Fruit fly (Drosophila melanogaster) whole organism, embryonic: ENCODE results near the gene mRpS10.

Experiments
- Asciz ChIP-seq: fragments of 200-800 bp; sonication (Bioruptor generic); optimal IDR thresholded peaks from 2 replicates; lab custom pipeline; 2017; ENCODE audit warnings: missing biosample characterization, mild to moderate bottlenecking, missing genetic modification characterization, missing genetic modification reagents
- Atf3 ChIP-seq: fragments of 200-800 bp; sonication (Bioruptor generic); optimal IDR thresholded peaks from 3 replicates; lab custom pipeline; 2016; ENCODE audit warnings: missing biosample characterization, missing genetic modification characterization
- Blimp-1 ChIP-seq: fragments of 200-800 bp; sonication (Bioruptor generic); optimal IDR thresholded peaks from 3 replicates; lab custom pipeline; 2018; ENCODE audit warnings: missing biosample characterization, missing genetic modification characterization, mild to moderate bottlenecking, moderate library complexity, missing genetic modification reagents
- CG10431 ChIP-seq: fragments of 200-800 bp; sonication (Bioruptor generic); optimal IDR thresholded peaks from 3 replicates; lab custom pipeline; 2018; ENCODE audit warnings: missing biosample characterization, mild to moderate bottlenecking, missing genetic modification characterization
- CG11723 ChIP-seq: fragments of 200-800 bp; sonication (Bioruptor generic); optimal IDR thresholded peaks from 2 replicates; lab custom pipeline; 2017; ENCODE audit warnings: missing biosample characterization, mild to moderate bottlenecking, missing genetic modification characterization
- CG13296 ChIP-seq: fragments of 200-800 bp; sonication (Bioruptor generic); optimal IDR thresholded peaks from 3 replicates; lab custom pipeline; 2018; ENCODE audit warnings: missing biosample characterization, mild to moderate bottlenecking, missing genetic modification characterization
- CG14441 ChIP-seq: fragments of 200-800 bp; sonication (Bioruptor generic); IDR thresholded peaks from 2 replicates; pipeline ENCODE4 v1.3.6; 2022; ENCODE audit warnings: missing biosample characterization, missing genetic modification characterization
- CG15514 ChIP-seq: fragments of 200-800 bp; sonication (Bioruptor generic); optimal IDR thresholded peaks from 3 replicates; lab custom pipeline; 2017; ENCODE audit warnings: missing biosample characterization, missing genetic modification characterization, mild to moderate bottlenecking, moderate library complexity, missing genetic modification reagents
- CG17385 ChIP-seq: fragments of 200-800 bp; sonication (Bioruptor generic); optimal IDR thresholded peaks from 3 replicates; lab custom pipeline; 2018; ENCODE audit warnings: missing biosample characterization, mild to moderate bottlenecking, missing genetic modification characterization
- CG17802 ChIP-seq: fragments of 200-800 bp; sonication (Bioruptor generic); optimal IDR thresholded peaks from 2 replicates; lab custom pipeline; 2018; ENCODE audit warnings: missing biosample characterization, mild to moderate bottlenecking, missing genetic modification characterization, moderate library complexity
- CG2120 ChIP-seq: fragments of 200-800 bp; sonication (Bioruptor generic); optimal IDR thresholded peaks from 3 replicates; lab custom pipeline; 2016; ENCODE audit warnings: missing biosample characterization, missing genetic modification characterization
- CG2678 ChIP-seq: fragments of 200-800 bp; sonication (Bioruptor generic); optimal IDR thresholded peaks from 3 replicates; lab custom pipeline; 2019; ENCODE audit warnings: missing biosample characterization, mild to moderate bottlenecking, missing genetic modification characterization, moderate library complexity
- CG3281 ChIP-seq: fragments of 200-800 bp; sonication (Bioruptor generic); optimal IDR thresholded peaks from 3 replicates; lab custom pipeline; 2017; ENCODE audit warnings: missing biosample characterization, mild to moderate bottlenecking, missing genetic modification characterization
- CG34224 ChIP-seq: fragments of 200-800 bp; sonication (Bioruptor generic); IDR thresholded peaks from 3 replicates; pipeline ENCODE4 v1.3.6; 2022; ENCODE audit warnings: missing biosample characterization, missing genetic modification characterization; ENCODE audit not compliant: partially characterized antibody
- CoRest ChIP-seq: fragments of 200-800 bp; sonication (Bioruptor generic); optimal IDR thresholded peaks from 3 replicates; lab custom pipeline; 2018; ENCODE audit warnings: missing biosample characterization, mild to moderate bottlenecking, missing genetic modification characterization, moderate library complexity
- Fer2 ChIP-seq: fragments of 200-800 bp; sonication (Bioruptor generic); optimal IDR thresholded peaks from 2 replicates; lab custom pipeline; 2018; ENCODE audit warnings: missing biosample characterization, mild to moderate bottlenecking, missing genetic modification characterization, moderate library complexity
- GATAe ChIP-seq: fragments of 200-800 bp; sonication (Bioruptor generic); conservative IDR thresholded peaks from 2 replicates; pipeline ENCODE4 v1.3.6; 2022; ENCODE audit warnings: missing biosample characterization, missing genetic modification characterization
- HLH3B ChIP-seq: fragments of 200-800 bp; sonication (Bioruptor generic); IDR thresholded peaks from 2 replicates; pipeline ENCODE4 v1.3.6; 2022; ENCODE audit warnings: missing biosample characterization, missing genetic modification characterization
- Med ChIP-seq: fragments of 200-800 bp; sonication (Bioruptor generic); peaks from one replicate; lab custom pipeline; 2016; ENCODE audit warnings: missing biosample characterization, missing genetic modification characterization, mild to moderate bottlenecking, inconsistent platforms, moderate library complexity
- Nf-YB ChIP-seq: fragments of 200-800 bp; sonication (Bioruptor generic); optimal IDR thresholded peaks from 3 replicates; lab custom pipeline; 2019; ENCODE audit warnings: missing biosample characterization, mild to moderate bottlenecking, missing genetic modification characterization, moderate library complexity
- Sry-δ ChIP-seq: fragments of 200-800 bp; sonication (Bioruptor generic); optimal IDR thresholded peaks from 2 replicates; lab custom pipeline; 2016; ENCODE audit warnings: missing biosample characterization, missing genetic modification characterization
- Tbp ChIP-seq: fragments of >200 bp; optimal IDR thresholded peaks from 2 replicates; lab custom pipeline; 2018; ENCODE audit warnings: missing biosample characterization, missing genetic modification characterization
- bbx ChIP-seq: fragments of 200-800 bp; sonication (Bioruptor generic); IDR thresholded peaks from 2 replicates; pipeline ENCODE4 v1.3.6; 2022; ENCODE audit warnings: missing biosample characterization, missing genetic modification characterization; ENCODE audit not compliant: partially characterized antibody
- cato ChIP-seq: fragments of 200-800 bp; sonication (Bioruptor generic); optimal IDR thresholded peaks from 2 replicates; lab custom pipeline; 2016; ENCODE audit warnings: missing biosample characterization, missing genetic modification characterization, borderline replicate concordance
- dm ChIP-seq: fragments of 200-800 bp; sonication (Bioruptor generic); optimal IDR thresholded peaks from 3 replicates; lab custom pipeline; 2016; ENCODE audit warnings: missing biosample characterization, missing genetic modification characterization
- ewg ChIP-seq: fragments of 200-800 bp; sonication (Bioruptor generic); optimal IDR thresholded peaks from 3 replicates; lab custom pipeline; 2017; ENCODE audit warnings: mild to moderate bottlenecking, missing biosample characterization, missing genetic modification reagents, missing genetic modification characterization
- grn ChIP-seq: fragments of 200-800 bp; sonication (Bioruptor generic); optimal IDR thresholded peaks from 3 replicates; lab custom pipeline; 2017; ENCODE audit warnings: missing biosample characterization, missing genetic modification characterization
- hb ChIP-seq: fragments of 200-800 bp; sonication (Bioruptor generic); IDR thresholded peaks from 3 replicates; pipeline ENCODE4 v1.3.6; 2022; ENCODE audit warnings: missing biosample characterization, missing genetic modification characterization; ENCODE audit not compliant: partially characterized antibody
- jumu ChIP-seq: fragments of 200-800 bp; sonication (Bioruptor generic); optimal IDR thresholded peaks from 3 replicates; lab custom pipeline; 2016; ENCODE audit warnings: missing biosample characterization, missing genetic modification characterization
- ken ChIP-seq: fragments of 200-800 bp; sonication (Bioruptor generic); IDR thresholded peaks from 3 replicates; pipeline ENCODE4 v1.3.6; 2022; ENCODE audit warnings: missing biosample characterization, missing genetic modification characterization
- lilli ChIP-seq: fragments of 200-800 bp; sonication (Bioruptor generic); optimal IDR thresholded peaks from 3 replicates; lab custom pipeline; 2016; ENCODE audit warnings: missing biosample characterization, missing genetic modification characterization
- mam ChIP-seq: fragments of 200-800 bp; sonication (Bioruptor generic); optimal IDR thresholded peaks from 3 replicates; lab custom pipeline; 2016; ENCODE audit warnings: missing biosample characterization, missing genetic modification characterization
- mirr ChIP-seq: fragments of 200-800 bp; sonication (Bioruptor generic); optimal IDR thresholded peaks from 3 replicates; lab custom pipeline; 2018; ENCODE audit warnings: missing biosample characterization, mild to moderate bottlenecking, missing genetic modification characterization
- org-1 ChIP-seq: fragments of 200-800 bp; sonication (Bioruptor generic); optimal IDR thresholded peaks from 2 replicates; lab custom pipeline; 2017; ENCODE audit warnings: missing biosample characterization, missing genetic modification characterization
- p53 ChIP-seq: fragments of 200-800 bp; sonication (Bioruptor generic); optimal IDR thresholded peaks from 2 replicates; lab custom pipeline; 2016; ENCODE audit warnings: missing biosample characterization, missing genetic modification characterization
- sc ChIP-seq, 3 experiments: fragments of >200 bp in 2 of 3; fragments of 200-800 bp in 1 of 3; sonication (Bioruptor generic) in 1 of 3; optimal IDR thresholded peaks; 2 replicates in 2 of 3; 3 replicates in 1 of 3; lab custom pipeline; 2017; ENCODE audit warnings: mild to moderate bottlenecking in 1 of 3, missing biosample characterization in 1 of 3, missing genetic modification characterization in 1 of 3, missing genetic modification reagents in 1 of 3
- slp2 ChIP-seq: fragments of 200-800 bp; sonication (Bioruptor generic); optimal IDR thresholded peaks from 2 replicates; lab custom pipeline; 2016; ENCODE audit warnings: missing biosample characterization, missing genetic modification characterization
- tio ChIP-seq: fragments of 200-800 bp; sonication (Bioruptor generic); optimal IDR thresholded peaks from 2 replicates; lab custom pipeline; 2017; ENCODE audit warnings: missing biosample characterization, missing genetic modification characterization, inconsistent platforms
- tup ChIP-seq: fragments of 200-800 bp; sonication (Bioruptor generic); optimal IDR thresholded peaks from 2 replicates; lab custom pipeline; 2016; ENCODE audit warnings: missing biosample characterization, mild to moderate bottlenecking, missing genetic modification characterization, moderate library complexity
- twi ChIP-seq: fragments of 200-800 bp; optimal IDR thresholded peaks from 2 replicates; lab custom pipeline; 2019; ENCODE audit warnings: missing biosample characterization, mild to moderate bottlenecking, missing genetic modification characterization, moderate library complexity
- vnd ChIP-seq: fragments of 200-800 bp; sonication (Bioruptor generic); IDR thresholded peaks from 3 replicates; pipeline ENCODE4 v1.3.6; 2022; ENCODE audit warnings: missing biosample characterization, missing genetic modification characterization; ENCODE audit not compliant: partially characterized antibody
- zen2 ChIP-seq: fragments of 200-800 bp; sonication (Bioruptor generic); IDR thresholded peaks from 3 replicates; pipeline ENCODE4 v1.3.6; 2022; ENCODE audit warnings: missing biosample characterization, missing genetic modification characterization; ENCODE audit not compliant: partially characterized antibody
- zf30C ChIP-seq: fragments of 200-800 bp; sonication (Bioruptor generic); optimal IDR thresholded peaks from 3 replicates; lab custom pipeline; 2018; ENCODE audit warnings: missing biosample characterization, mild to moderate bottlenecking, missing genetic modification characterization

mRpS10 gene

dm6 chr3R:15231635-15232138, 2.2 kb downstream of the mRpS10 start (continued):
- TF ChIP-seq jumu (GFP tag; lab: Kevin White, UChicago), result no peak
- TF ChIP-seq ewg (GFP tag; lab: Kevin White, UChicago), result no peak
- TF ChIP-seq CG2120 (GFP tag; lab: Kevin White, UChicago), result no peak
- no peak for TF ChIP-seq twi
- no peak for TF ChIP-seq Atf3
- TF ChIP-seq CG3281, result peak; percentile 12
- no peak for TF ChIP-seq CG17802 (tag; lab: Kevin White, UChicago)
- TF ChIP-seq CG13296 (GFP tag; lab: Kevin White, UChicago), result peak; percentile 53
- no peak for TF ChIP-seq Blimp-1
- no peak for TF ChIP-seq vnd (GFP tag; lab: Robert Waterston, UW)
- TF ChIP-seq p53 (GFP tag; lab: Kevin White, UChicago), result no peak
- TF ChIP-seq CG15514 (GFP tag; lab: Kevin White, UChicago), result peak; percentile 3
- TF ChIP-seq zf30C, result peak; percentile 34
- no peak for TF ChIP-seq ken (GFP tag; lab: Robert Waterston, UW)
- TF ChIP-seq slp2 (GFP tag; lab: Kevin White, UChicago), result no peak
- TF ChIP-seq Asciz (GFP tag; lab: Kevin White, UChicago), result peak; percentile 16
- no peak for TF ChIP-seq Nf-YB (GFP tag; lab: Kevin White, UChicago)
- no peak for TF ChIP-seq CG2678 (tag; lab: Kevin White, UChicago)
- TF ChIP-seq CG17385 (GFP tag; lab: Kevin White, UChicago), result no peak
- TF ChIP-seq HLH3B (GFP tag; lab: Robert Waterston, UW), result no peak
- TF ChIP-seq mam, result no peak
- no peak for TF ChIP-seq lilli (GFP tag; lab: Kevin White, UChicago)
- peak; percentile 32 for TF ChIP-seq GATAe
- no peak for TF ChIP-seq org-1 (GFP tag; lab: Kevin White, UChicago)
- TF ChIP-seq CoRest (tag; lab: Kevin White, UChicago), result no peak
- peak; percentile 81 for TF ChIP-seq mirr (GFP tag; lab: Kevin White, UChicago)
- no peak for TF ChIP-seq CG34224 (GFP tag; lab: Robert Waterston, UW)
- no peak for TF ChIP-seq cato (GFP tag; lab: Kevin White, UChicago)
- TF ChIP-seq CG14441 (GFP tag; lab: Robert Waterston, UW), result no peak
- TF ChIP-seq sc (optimal IDR thresholded peaks at IDR 0.05; lab: Kevin White, UChicago), result no peak
- no peak for TF ChIP-seq sc (GFP tag; optimal IDR thresholded peaks at IDR 0.05; lab: Kevin White, UChicago)
- TF ChIP-seq Med (GFP tag; lab: Kevin White, UChicago), result no peak
- TF ChIP-seq CG10431, result no peak
- TF ChIP-seq Tbp (GFP tag; lab: Kevin White, UChicago), result no peak
- no peak for TF ChIP-seq tio
- no peak for TF ChIP-seq zen2 (GFP tag; lab: Robert Waterston, UW)
- no peak for TF ChIP-seq dm
- TF ChIP-seq Sry-δ, result no peak
- TF ChIP-seq CG11723 (GFP tag; lab: Kevin White, UChicago), result no peak
- peak; percentile 42 for TF ChIP-seq grn (GFP tag; lab: Kevin White, UChicago)
- no peak for TF ChIP-seq Fer2 (tag; lab: Kevin White, UChicago)
- TF ChIP-seq hb, result no peak
- no peak for TF ChIP-seq bbx
- no peak for TF ChIP-seq tup (GFP tag; lab: Kevin White, UChicago)
